Fruit fly (Drosophila melanogaster) whole organism, embryonic: ENCODE data around the gene Rpt6.

Experiments used
- Ada2b ChIP-seq: fragments of 200-800 bp; sonication (Bioruptor generic); IDR thresholded peaks from 2 replicates; pipeline ENCODE4 v1.3.6; 2022; ENCODE audit warnings: missing biosample characterization, missing genetic modification characterization
- Antp ChIP-seq: fragments of 200-800 bp; sonication (Bioruptor generic); optimal IDR thresholded peaks from 3 replicates; lab custom pipeline; 2016; ENCODE audit warnings: missing biosample characterization, missing genetic modification characterization
- BtbVII ChIP-seq: fragments of 200-800 bp; sonication (Bioruptor generic); optimal IDR thresholded peaks from 3 replicates; lab custom pipeline; 2017; ENCODE audit warnings: missing biosample characterization, mild to moderate bottlenecking, missing genetic modification characterization
- Bteb2 ChIP-seq: fragments of 200-800 bp; sonication (Bioruptor generic); optimal IDR thresholded peaks from 2 replicates; lab custom pipeline; 2016; ENCODE audit warnings: missing biosample characterization, missing genetic modification characterization
- CG10267 ChIP-seq: fragments of 200-800 bp; sonication (Bioruptor generic); optimal IDR thresholded peaks from 2 replicates; lab custom pipeline; 2018; ENCODE audit warnings: missing biosample characterization, mild to moderate bottlenecking, missing genetic modification characterization, moderate library complexity
- CG11093 ChIP-seq: fragments of 200-800 bp; sonication (Bioruptor generic); IDR thresholded peaks from 3 replicates; pipeline ENCODE4 v1.3.6; 2022; ENCODE audit warnings: missing biosample characterization, missing genetic modification characterization
- CG12104 ChIP-seq: fragments of 200-800 bp; sonication (Bioruptor generic); optimal IDR thresholded peaks from 3 replicates; lab custom pipeline; 2016; ENCODE audit warnings: missing biosample characterization, missing genetic modification characterization
- CG13123 ChIP-seq: fragments of 200-800 bp; sonication (Bioruptor generic); optimal IDR thresholded peaks from 2 replicates; lab custom pipeline; 2016; ENCODE audit warnings: missing biosample characterization, missing genetic modification characterization
- CG13296 ChIP-seq: fragments of 200-800 bp; sonication (Bioruptor generic); optimal IDR thresholded peaks from 3 replicates; lab custom pipeline; 2018; ENCODE audit warnings: missing biosample characterization, mild to moderate bottlenecking, missing genetic modification characterization
- CG1529 ChIP-seq: fragments of 200-800 bp; sonication (Bioruptor generic); optimal IDR thresholded peaks from 3 replicates; lab custom pipeline; 2018; ENCODE audit warnings: missing biosample characterization, missing genetic modification characterization
- CG15514 ChIP-seq: fragments of 200-800 bp; sonication (Bioruptor generic); optimal IDR thresholded peaks from 3 replicates; lab custom pipeline; 2017; ENCODE audit warnings: missing biosample characterization, missing genetic modification characterization, mild to moderate bottlenecking, moderate library complexity, missing genetic modification reagents
- CG17361 ChIP-seq: fragments of 200-800 bp; sonication (Bioruptor generic); IDR thresholded peaks from 3 replicates; pipeline ENCODE4 v1.3.6; 2022; ENCODE audit warnings: missing biosample characterization, missing genetic modification characterization
- CG17385 ChIP-seq: fragments of 200-800 bp; sonication (Bioruptor generic); optimal IDR thresholded peaks from 3 replicates; lab custom pipeline; 2018; ENCODE audit warnings: missing biosample characterization, mild to moderate bottlenecking, missing genetic modification characterization
- CG18262 ChIP-seq: fragments of 200-800 bp; optimal IDR thresholded peaks from 3 replicates; lab custom pipeline; 2019; ENCODE audit warnings: missing biosample characterization, mild to moderate bottlenecking, missing genetic modification characterization, moderate library complexity
- CG18764 ChIP-seq: fragments of 200-800 bp; sonication (Bioruptor generic); optimal IDR thresholded peaks from 3 replicates; lab custom pipeline; 2016; ENCODE audit warnings: missing biosample characterization, missing genetic modification characterization
- CG34376 ChIP-seq: fragments of 200-800 bp; sonication (Bioruptor generic); optimal IDR thresholded peaks from 2 replicates; lab custom pipeline; 2018; ENCODE audit warnings: missing biosample characterization, mild to moderate bottlenecking, missing genetic modification characterization
- CG4360 ChIP-seq: fragments of 200-800 bp; sonication (Bioruptor generic); IDR thresholded peaks from 2 replicates; pipeline ENCODE4 v1.3.6; 2022; ENCODE audit warnings: missing biosample characterization, missing genetic modification characterization
- CG6765 ChIP-seq: fragments of 200-800 bp; sonication (Bioruptor generic); optimal IDR thresholded peaks from 3 replicates; lab custom pipeline; 2017; ENCODE audit warnings: missing biosample characterization, mild to moderate bottlenecking, missing genetic modification characterization
- CG9876 ChIP-seq: fragments of 200-800 bp; sonication (Bioruptor generic); optimal IDR thresholded peaks from 2 replicates; lab custom pipeline; 2016; ENCODE audit warnings: missing biosample characterization, missing genetic modification characterization
- CG9932 ChIP-seq: fragments of 200-800 bp; sonication (Bioruptor generic); IDR thresholded peaks from 2 replicates; pipeline ENCODE4 v1.3.6; 2022; ENCODE audit warnings: missing biosample characterization, missing genetic modification characterization
- CoRest ChIP-seq: fragments of 200-800 bp; sonication (Bioruptor generic); optimal IDR thresholded peaks from 3 replicates; lab custom pipeline; 2018; ENCODE audit warnings: missing biosample characterization, mild to moderate bottlenecking, missing genetic modification characterization, moderate library complexity
- D19A ChIP-seq: fragments of 200-800 bp; optimal IDR thresholded peaks from 3 replicates; lab custom pipeline; 2019; ENCODE audit warnings: missing biosample characterization, mild to moderate bottlenecking, missing genetic modification characterization, moderate library complexity
- Doc3 ChIP-seq: fragments of 200-800 bp; sonication (Bioruptor generic); IDR thresholded peaks from 3 replicates; pipeline ENCODE4 v1.3.6; 2022; ENCODE audit warnings: missing biosample characterization, missing genetic modification characterization; ENCODE audit not compliant: partially characterized antibody
- Ets65A ChIP-seq: fragments of 200-800 bp; sonication (Bioruptor generic); peaks from one replicate; lab custom pipeline; 2016; ENCODE audit warnings: missing biosample characterization, missing genetic modification characterization
- Fer2 ChIP-seq: fragments of 200-800 bp; sonication (Bioruptor generic); optimal IDR thresholded peaks from 2 replicates; lab custom pipeline; 2018; ENCODE audit warnings: missing biosample characterization, mild to moderate bottlenecking, missing genetic modification characterization, moderate library complexity
- Gug ChIP-seq: fragments of 200-800 bp; sonication (Bioruptor generic); IDR thresholded peaks from 4 replicates; pipeline ENCODE4 v1.3.6; 2022; ENCODE audit warnings: missing biosample characterization, missing genetic modification characterization
- HHEX ChIP-seq: fragments of 200-800 bp; sonication (Bioruptor generic); optimal IDR thresholded peaks from 3 replicates; lab custom pipeline; 2017; ENCODE audit warnings: missing biosample characterization, mild to moderate bottlenecking, missing genetic modification characterization, missing genetic modification reagents
- HLH3B ChIP-seq: fragments of 200-800 bp; sonication (Bioruptor generic); IDR thresholded peaks from 2 replicates; pipeline ENCODE4 v1.3.6; 2022; ENCODE audit warnings: missing biosample characterization, missing genetic modification characterization
- HmgZ ChIP-seq: fragments of 200-800 bp; sonication (Bioruptor generic); optimal IDR thresholded peaks from 2 replicates; lab custom pipeline; 2018; ENCODE audit warnings: missing biosample characterization, mild to moderate bottlenecking, missing genetic modification characterization
- Hmx ChIP-seq: fragments of 200-800 bp; sonication (Bioruptor generic); optimal IDR thresholded peaks from 2 replicates; lab custom pipeline; 2016; ENCODE audit warnings: missing biosample characterization, missing genetic modification characterization
- MESR4 ChIP-seq: fragments of 200-800 bp; sonication (Bioruptor generic); optimal IDR thresholded peaks from 2 replicates; lab custom pipeline; 2018; ENCODE audit warnings: missing biosample characterization, mild to moderate bottlenecking, missing genetic modification characterization, moderate library complexity
- Mrtf ChIP-seq: fragments of 200-800 bp; sonication (Bioruptor generic); IDR thresholded peaks from 3 replicates; pipeline ENCODE4 v1.3.6; 2022; ENCODE audit warnings: missing biosample characterization, missing genetic modification characterization
- ac ChIP-seq: fragments of 200-800 bp; sonication (Bioruptor generic); optimal IDR thresholded peaks from 3 replicates; lab custom pipeline; 2017; ENCODE audit warnings: missing biosample characterization, mild to moderate bottlenecking, missing genetic modification characterization
- bsh ChIP-seq, 2 experiments: fragments of 200-800 bp; sonication (Bioruptor generic); optimal IDR thresholded peaks; 2 replicates each; lab custom pipeline; 2017 to 2018; ENCODE audit warnings: mild to moderate bottlenecking in 2 of 2, missing biosample characterization in 2 of 2, missing genetic modification characterization in 2 of 2, moderate library complexity in 1 of 2
- chinmo ChIP-seq: fragments of 200-800 bp; sonication (Bioruptor generic); IDR thresholded peaks from 4 replicates; pipeline ENCODE4 v1.3.6; 2022; ENCODE audit warnings: missing biosample characterization, missing genetic modification characterization; ENCODE audit not compliant: partially characterized antibody
- croc ChIP-seq: fragments of 200-800 bp; sonication (Bioruptor generic); conservative IDR thresholded peaks from 3 replicates; pipeline ENCODE4 v1.3.6; 2022; ENCODE audit warnings: missing biosample characterization, missing genetic modification characterization
- cwo ChIP-seq: fragments of 200-800 bp; sonication (Bioruptor generic); optimal IDR thresholded peaks from 3 replicates; lab custom pipeline; 2017; ENCODE audit warnings: missing biosample characterization, missing genetic modification characterization, mild to moderate bottlenecking, moderate library complexity, missing genetic modification reagents
- fd3F ChIP-seq: fragments of 200-800 bp; sonication (Bioruptor generic); optimal IDR thresholded peaks from 2 replicates; lab custom pipeline; 2018; ENCODE audit warnings: missing biosample characterization, mild to moderate bottlenecking, missing genetic modification characterization, moderate library complexity
- fd96Cb ChIP-seq: fragments of 200-800 bp; sonication (Bioruptor generic); optimal IDR thresholded peaks from 2 replicates; lab custom pipeline; 2018; ENCODE audit warnings: missing biosample characterization, mild to moderate bottlenecking, missing genetic modification characterization, moderate library complexity
- h ChIP-seq: fragments of >200 bp; optimal IDR thresholded peaks from 2 replicates; lab custom pipeline; 2017
- klu ChIP-seq: fragments of 200-800 bp; sonication (Bioruptor generic); IDR thresholded peaks from 2 replicates; pipeline ENCODE4 v1.3.6; 2022; ENCODE audit warnings: missing biosample characterization, missing genetic modification characterization
- lola ChIP-seq, 3 experiments: fragments of >200 bp in 2 of 3; fragments of 200-800 bp in 1 of 3; sonication (Bioruptor generic) in 1 of 3; optimal IDR thresholded peaks; 2 replicates each; lab custom pipeline; 2017 to 2019; ENCODE audit warnings: missing biosample characterization in 3 of 3, missing genetic modification characterization in 3 of 3, mild to moderate bottlenecking in 1 of 3, moderate library complexity in 1 of 3
- nau ChIP-seq: fragments of 200-800 bp; sonication (Bioruptor generic); optimal IDR thresholded peaks from 3 replicates; lab custom pipeline; 2017; ENCODE audit warnings: missing biosample characterization, mild to moderate bottlenecking, missing genetic modification characterization, missing genetic modification reagents
- nerfin-1 ChIP-seq: fragments of 200-800 bp; sonication (Bioruptor generic); optimal IDR thresholded peaks from 3 replicates; lab custom pipeline; 2019; ENCODE audit warnings: missing biosample characterization, mild to moderate bottlenecking, missing genetic modification characterization, moderate library complexity
- onecut ChIP-seq: fragments of 200-800 bp; sonication (Bioruptor generic); IDR thresholded peaks from 2 replicates; pipeline ENCODE4 v1.3.6; 2022; ENCODE audit warnings: missing biosample characterization, missing genetic modification characterization
- otp ChIP-seq: fragments of 200-800 bp; sonication (Bioruptor generic); IDR thresholded peaks from 3 replicates; pipeline ENCODE4, ENCODE4 v1.3.6; 2022; ENCODE audit warnings: missing biosample characterization, missing genetic modification characterization
- pum ChIP-seq: fragments of 200-800 bp; sonication (Bioruptor generic); optimal IDR thresholded peaks from 2 replicates; lab custom pipeline; 2016; ENCODE audit warnings: missing biosample characterization, missing genetic modification characterization
- run ChIP-seq: fragments of 200-800 bp; sonication (Bioruptor generic); optimal IDR thresholded peaks from 3 replicates; lab custom pipeline; 2018; ENCODE audit warnings: missing biosample characterization, mild to moderate bottlenecking, missing genetic modification characterization
- sc ChIP-seq, 3 experiments: fragments of >200 bp in 2 of 3; fragments of 200-800 bp in 1 of 3; sonication (Bioruptor generic) in 1 of 3; optimal IDR thresholded peaks; 2 replicates in 2 of 3; 3 replicates in 1 of 3; lab custom pipeline; 2017; ENCODE audit warnings: mild to moderate bottlenecking in 1 of 3, missing biosample characterization in 1 of 3, missing genetic modification characterization in 1 of 3, missing genetic modification reagents in 1 of 3
- sqz ChIP-seq: fragments of 200-800 bp; sonication (Bioruptor generic); optimal IDR thresholded peaks from 3 replicates; lab custom pipeline; 2018; ENCODE audit warnings: missing biosample characterization, mild to moderate bottlenecking, missing genetic modification characterization

Rpt6 gene

dm6 chrX:21322289-21322981, 6.6 kb downstream of the Rpt6 start (continued):
- TF ChIP-seq cwo (GFP tag; lab: Kevin White, UChicago) (peak; percentile 92), CG13296 (peak; percentile 82), Doc3 (GFP tag; lab: Robert Waterston, UW) (no peak), CG10267 (peak; percentile 56), Fer2 (peak; percentile 44), Ets65A (GFP tag; lab: Kevin White, UChicago) (no peak), CG15514 (peak; percentile 15), nau (GFP tag; lab: Kevin White, UChicago) (no peak), fd3F (GFP tag; lab: Kevin White, UChicago) (no peak), Bteb2 (no peak), CG18262 (peak; percentile 74), nerfin-1 (tag; lab: Kevin White, UChicago) (peak; percentile 50), chinmo (no peak), CG17361 (peak; percentile 88), klu (GFP tag; lab: Robert Waterston, UW) (0 out of 2 replicates have a peak, but pooled peaks have one; percentile 36), D19A (tag; lab: Kevin White, UChicago) (peak; percentile 63), h (no peak), CG1529 (GFP tag; lab: Kevin White, UChicago) (no peak), ac (GFP tag; lab: Kevin White, UChicago) (no peak), sc (optimal IDR thresholded peaks at IDR 0.05; lab: Kevin White, UChicago) (no peak), sc (GFP tag; optimal IDR thresholded peaks at IDR 0.05; lab: Kevin White, UChicago) (peak; percentile 6), MESR4 (GFP tag; lab: Kevin White, UChicago) (no peak), CG13123 (GFP tag; lab: Kevin White, UChicago) (no peak), pum (GFP tag; lab: Kevin White, UChicago) (peak; percentile 13), CG6765 (peak; percentile 36), BtbVII (GFP tag; lab: Kevin White, UChicago) (peak; percentile 51), fd96Cb (tag; lab: Kevin White, UChicago) (peak; percentile 59), HLH3B (GFP tag; lab: Robert Waterston, UW) (0 out of 2 replicates have a peak, but pooled peaks have one; percentile 5), HHEX (peak; percentile 65), CG18764 (GFP tag; lab: Kevin White, UChicago) (no peak), croc (GFP tag; lab: Robert Waterston, UW) (peak; percentile 20; the same call in 1 of the 3 replicates), CG9932 (GFP tag; lab: Robert Waterston, UW) (0 out of 2 replicates have a peak, but pooled peaks have one; percentile 4), HmgZ (tag; lab: Kevin White, UChicago) (peak; percentile 3), otp (GFP tag; lab: Robert Waterston, UW) (no peak), CG12104 (GFP tag; lab: Kevin White, UChicago) (peak; percentile 73), Mrtf (no peak), run (tag; lab: Kevin White, UChicago) (no peak)

DNA sequence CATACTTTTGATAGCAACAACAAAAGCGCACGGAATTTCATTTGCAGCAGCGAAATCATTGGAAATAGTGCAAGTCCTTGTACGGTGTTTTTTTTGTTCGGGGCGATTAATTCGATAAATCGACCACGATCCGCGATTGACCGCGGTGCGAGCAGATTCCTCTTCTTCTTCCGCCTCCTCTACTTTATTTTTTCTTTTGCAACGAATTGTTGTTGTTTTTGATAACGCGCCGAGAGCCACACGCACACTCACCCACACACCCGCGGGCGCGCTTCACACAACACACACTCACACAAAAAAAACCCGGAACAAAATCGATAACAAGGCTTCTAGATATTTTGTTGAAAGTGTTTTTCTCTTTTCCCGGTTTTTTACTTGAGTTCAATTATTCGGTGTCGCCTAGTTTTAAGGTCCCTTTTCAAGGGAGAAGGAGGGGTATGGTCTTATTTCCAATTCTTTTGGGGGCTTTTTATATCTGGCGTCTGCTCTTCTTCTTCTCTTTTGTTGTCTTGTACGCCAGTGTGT, 7.4 kb downstream of the Rpt6 start:
- peak; percentile 21 for TF ChIP-seq sqz
- TF ChIP-seq bsh (GFP tag; optimal IDR thresholded peaks at IDR 0.05; lab: Kevin White, UChicago) = no peak
- peak; percentile 81 for TF ChIP-seq onecut
- TF ChIP-seq Ada2b (GFP tag; lab: Robert Waterston, UW) = no peak
- TF ChIP-seq CG11093 = no peak
- peak; percentile 82 for TF ChIP-seq CG17385
- no peak for TF ChIP-seq CG9876 (GFP tag; lab: Kevin White, UChicago)
- no peak for TF ChIP-seq Hmx (GFP tag; lab: Kevin White, UChicago)
- TF ChIP-seq chinmo = 0 out of 4 replicates have a peak, but pooled peaks have one; percentile 23
- TF ChIP-seq Gug = no peak
- no peak for TF ChIP-seq Antp
- TF ChIP-seq CoRest (tag; lab: Kevin White, UChicago) = no peak
- peak; percentile 79 for TF ChIP-seq CG4360 (GFP tag; lab: Robert Waterston, UW)
- peak in 1 of 3 experiments; percentile 5 for TF ChIP-seq lola (GFP tag; optimal IDR thresholded peaks at IDR 0.05; lab: Kevin White, UChicago)
- no peak for TF ChIP-seq CG34376 (GFP tag; lab: Kevin White, UChicago)
